Worm (Caenorhabditis elegans) whole organism, L4 larva: ENCODE results near the gene C03B1.7.

Experiments used
- R02D3.7 ChIP-seq: fragments of 150-350 bp; sonication (generic microtip); optimal IDR thresholded peaks from 3 replicates; lab custom pipeline; 2014; ENCODE audit warnings: missing biosample characterization, missing genetic modification characterization
- Y48G9A.11 ChIP-seq: fragments of 200-800 bp; sonication (Bioruptor generic); IDR thresholded peaks from 2 replicates; pipeline ENCODE4 v1.3.6; 2022; ENCODE audit warnings: missing genetic modification reagents, missing genetic modification characterization, missing compliant biosample characterization
- ama-1 ChIP-seq: fragments of 150-350 bp; optimal IDR thresholded peaks from 2 replicates; lab custom pipeline; 2014; ENCODE audit warnings: inconsistent platforms, mixed read lengths
- ces-1 ChIP-seq: fragments of 150-350 bp; sonication (generic microtip); optimal IDR thresholded peaks from 4 replicates; lab custom pipeline; 2014; ENCODE audit warnings: missing biosample characterization, missing genetic modification reagents, missing genetic modification characterization
- dpl-1 ChIP-seq: fragments of 150-350 bp; optimal IDR thresholded peaks from 2 replicates; lab custom pipeline; 2014; ENCODE audit warnings: missing biosample characterization, missing genetic modification reagents, missing genetic modification characterization
- fkh-10 ChIP-seq: fragments of 150-350 bp; optimal IDR thresholded peaks from 2 replicates; lab custom pipeline; 2014; ENCODE audit warnings: missing biosample characterization, missing genetic modification reagents, missing genetic modification characterization
- lin-13 ChIP-seq: fragments of 150-350 bp; optimal IDR thresholded peaks from 2 replicates; lab custom pipeline; 2014; ENCODE audit warnings: missing biosample characterization, missing genetic modification reagents, missing genetic modification characterization
- nhr-11 ChIP-seq: fragments of 150-350 bp; optimal IDR thresholded peaks from 2 replicates; lab custom pipeline; 2014; ENCODE audit warnings: missing biosample characterization, missing genetic modification characterization
- nhr-28 ChIP-seq: fragments of 150-350 bp; optimal IDR thresholded peaks from 2 replicates; lab custom pipeline; 2014; ENCODE audit warnings: missing biosample characterization, missing genetic modification characterization
- unc-62 ChIP-seq, 3 experiments: fragments of 150-350 bp in 1 of 3; sonication (generic microtip); optimal IDR thresholded peaks in 2 of 3; peaks in 1 of 3; 1 replicate in 1 of 3; 2 replicates in 2 of 3; lab custom pipeline; 2014 to 2017; ENCODE audit warnings: missing biosample characterization in 3 of 3, missing genetic modification characterization in 3 of 3, missing genetic modification reagents in 3 of 3, missing genotype in 1 of 3

DNA sequence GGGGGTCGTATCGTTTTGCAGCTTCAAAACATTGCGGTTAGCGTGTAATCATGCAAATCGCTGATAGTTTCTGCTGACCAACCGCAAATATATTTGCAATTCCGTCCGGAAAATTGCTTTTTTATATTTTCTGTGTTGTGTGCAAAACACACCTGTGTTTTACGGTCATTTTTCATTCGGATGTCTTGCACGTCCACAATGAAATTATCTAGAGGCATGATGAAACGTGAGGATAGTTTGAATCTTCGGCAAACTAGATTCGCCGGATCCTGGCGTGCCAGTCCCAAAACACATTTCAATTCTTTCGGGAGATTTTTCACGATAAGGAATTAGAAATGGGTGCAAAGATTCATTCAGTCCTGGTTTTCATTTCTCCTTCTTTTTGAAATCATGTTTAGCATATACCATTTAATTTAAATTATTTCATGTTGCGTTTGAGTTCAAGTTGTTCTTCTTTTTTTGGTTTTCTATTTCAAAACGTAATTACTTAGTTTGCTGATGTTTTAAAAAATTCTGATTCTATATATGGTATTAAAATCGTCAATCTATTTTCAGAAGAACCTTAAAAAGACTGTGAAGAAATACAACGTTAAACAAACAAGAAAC is 13.5 kb downstream of the C03B1.7 start, which contains the start of gene C03B1.5:
- TF ChIP-seq ces-1 (GFP tag; lab: Kevin White, UChicago) (no peak), nhr-11 (no peak), unc-62 (GFP tag; optimal IDR thresholded peaks at IDR 0.05 in 1 of 2; lab: Kevin White, UChicago) (no peak), unc-62 (tag; optimal IDR thresholded peaks at IDR 0.05; lab: Kevin White, UChicago) (no peak), Y48G9A.11 (GFP tag; lab: Robert Waterston, UW) (no peak), fkh-10 (GFP tag; lab: Kevin White, UChicago) (no peak), R02D3.7 (tag; lab: Kevin White, UChicago) (no peak), nhr-28 (tag; lab: Kevin White, UChicago) (no peak), ama-1 (lab: Kevin White, UChicago) (no peak), lin-13 (no peak), dpl-1 (GFP tag; lab: Kevin White, UChicago) (no peak)
